Fruit fly (Drosophila melanogaster): ENCODE measurements around the gene NijB.

dm6 chr3L:18917281-18917680 lies 25.1 kb downstream of the NijB start, which contains the start of gene CG6839:
- TF ChIP-seq CG1620 (GFP tag; optimal IDR thresholded peaks at IDR 0.05) (no peak), kay (GFP tag; ENCODE audit: borderline replicate concordance) (no peak)

All from whole organism, adult.